Fruit fly (Drosophila melanogaster) whole organism, embryonic: ENCODE data around the gene Orp8.

Experiments used
- Awh ChIP-seq: fragments of 200-800 bp; sonication (Bioruptor generic); IDR thresholded peaks from 2 replicates; pipeline ENCODE4, ENCODE4 v1.3.6; 2022; ENCODE audit warnings: missing biosample characterization, missing genetic modification characterization
- Bdp1 ChIP-seq: fragments of 200-800 bp; sonication (Bioruptor generic); optimal IDR thresholded peaks from 3 replicates; lab custom pipeline; 2016; ENCODE audit warnings: missing biosample characterization, missing genetic modification characterization
- CG10565 ChIP-seq: fragments of 200-800 bp; sonication (Bioruptor generic); optimal IDR thresholded peaks from 3 replicates; lab custom pipeline; 2016; ENCODE audit warnings: missing biosample characterization, mild to moderate bottlenecking, missing genetic modification characterization
- CG10959 ChIP-seq: fragments of 200-800 bp; sonication (Bioruptor generic); IDR thresholded peaks from 2 replicates; pipeline ENCODE4 v1.3.6; 2022; ENCODE audit warnings: missing biosample characterization, missing genetic modification characterization
- CG11085 ChIP-seq: fragments of 200-800 bp; sonication (Bioruptor generic); IDR thresholded peaks from 2 replicates; pipeline ENCODE4 v1.3.6; 2022; ENCODE audit warnings: missing biosample characterization, missing genetic modification characterization
- CG11456 ChIP-seq: fragments of 200-800 bp; sonication (Bioruptor generic); IDR thresholded peaks from 3 replicates; pipeline ENCODE4 v1.3.6; 2022; ENCODE audit warnings: missing biosample characterization, missing genetic modification characterization
- CG11695 ChIP-seq: fragments of 200-800 bp; sonication (Bioruptor generic); IDR thresholded peaks from 3 replicates; pipeline ENCODE4 v1.3.6; 2022; ENCODE audit warnings: missing biosample characterization, missing genetic modification characterization
- CG13775 ChIP-seq: fragments of 200-800 bp; sonication (Bioruptor generic); optimal IDR thresholded peaks from 3 replicates; lab custom pipeline; 2017; ENCODE audit warnings: missing biosample characterization, mild to moderate bottlenecking, missing genetic modification characterization
- CG14050 ChIP-seq: fragments of 200-800 bp; sonication (Bioruptor generic); IDR thresholded peaks from 3 replicates; pipeline ENCODE4 v1.3.6; 2022; ENCODE audit warnings: missing biosample characterization, missing genetic modification characterization
- CG14965 ChIP-seq: fragments of 200-800 bp; sonication (Bioruptor generic); optimal IDR thresholded peaks from 2 replicates; lab custom pipeline; 2016; ENCODE audit warnings: missing biosample characterization, missing genetic modification characterization, borderline replicate concordance
- CG15479 ChIP-seq: fragments of 200-800 bp; sonication (Bioruptor generic); optimal IDR thresholded peaks from 3 replicates; lab custom pipeline; 2019; ENCODE audit warnings: missing biosample characterization, mild to moderate bottlenecking, missing genetic modification characterization, moderate library complexity
- CG18011 ChIP-seq: fragments of 200-800 bp; sonication (Bioruptor generic); optimal IDR thresholded peaks from 2 replicates; lab custom pipeline; 2017; ENCODE audit warnings: missing biosample characterization, missing genetic modification characterization, mild to moderate bottlenecking, moderate library complexity, missing genotype
- CG1832 ChIP-seq: fragments of 200-800 bp; sonication (Bioruptor generic); optimal IDR thresholded peaks from 2 replicates; lab custom pipeline; 2017; ENCODE audit warnings: missing biosample characterization, mild to moderate bottlenecking, missing genetic modification characterization, inconsistent platforms
- CG4820 ChIP-seq: fragments of 200-800 bp; sonication (Bioruptor generic); optimal IDR thresholded peaks from 3 replicates; lab custom pipeline; 2016; ENCODE audit warnings: missing biosample characterization, missing genetic modification characterization
- CG6175 ChIP-seq: fragments of 200-800 bp; sonication (Bioruptor generic); IDR thresholded peaks from 3 replicates; pipeline ENCODE4 v1.3.6; 2022; ENCODE audit warnings: missing biosample characterization, missing genetic modification characterization
- CG6254 ChIP-seq: fragments of 200-800 bp; sonication (Bioruptor generic); optimal IDR thresholded peaks from 3 replicates; lab custom pipeline; 2017; ENCODE audit warnings: mild to moderate bottlenecking, missing biosample characterization, missing genetic modification reagents, missing genetic modification characterization
- CG6813 ChIP-seq: fragments of 200-800 bp; sonication (Bioruptor generic); optimal IDR thresholded peaks from 2 replicates; lab custom pipeline; 2017; ENCODE audit warnings: missing biosample characterization, missing genetic modification characterization, mild to moderate bottlenecking, moderate library complexity, missing genetic modification reagents
- CG7372 ChIP-seq: fragments of 200-800 bp; sonication (Bioruptor generic); IDR thresholded peaks from 2 replicates; pipeline ENCODE4 v1.3.6; 2022; ENCODE audit warnings: missing biosample characterization, missing genetic modification characterization
- CG8281 ChIP-seq: fragments of 200-800 bp; sonication (Bioruptor generic); optimal IDR thresholded peaks from 2 replicates; lab custom pipeline; 2018; ENCODE audit warnings: missing biosample characterization, mild to moderate bottlenecking, missing genetic modification characterization, moderate library complexity
- CG9797 ChIP-seq: fragments of 200-800 bp; sonication (Bioruptor generic); optimal IDR thresholded peaks from 3 replicates; lab custom pipeline; 2018; ENCODE audit warnings: missing biosample characterization, mild to moderate bottlenecking, missing genetic modification characterization
- CkIIα-i1 ChIP-seq: fragments of 200-800 bp; sonication (Bioruptor generic); IDR thresholded peaks from 2 replicates; pipeline ENCODE4 v1.3.6; 2022; ENCODE audit warnings: missing biosample characterization, missing genetic modification characterization
- D19A ChIP-seq: fragments of 200-800 bp; optimal IDR thresholded peaks from 3 replicates; lab custom pipeline; 2019; ENCODE audit warnings: missing biosample characterization, mild to moderate bottlenecking, missing genetic modification characterization, moderate library complexity
- Dp ChIP-seq: fragments of 200-800 bp; sonication (Bioruptor generic); optimal IDR thresholded peaks from 2 replicates; lab custom pipeline; 2018; ENCODE audit warnings: missing biosample characterization, mild to moderate bottlenecking, missing genetic modification characterization, moderate library complexity
- Dref ChIP-seq: fragments of 200-800 bp; sonication (Bioruptor generic); IDR thresholded peaks from 2 replicates; pipeline ENCODE4 v1.3.6; 2022; ENCODE audit warnings: missing biosample characterization, missing genetic modification characterization
- Drgx ChIP-seq: fragments of 200-800 bp; sonication (Bioruptor generic); IDR thresholded peaks from 2 replicates; pipeline ENCODE4 v1.3.6; 2022; ENCODE audit warnings: missing biosample characterization, missing genetic modification characterization
- Ets65A ChIP-seq: fragments of 200-800 bp; sonication (Bioruptor generic); peaks from one replicate; lab custom pipeline; 2016; ENCODE audit warnings: missing biosample characterization, missing genetic modification characterization
- H2.0 ChIP-seq: fragments of 200-800 bp; sonication (Bioruptor generic); IDR thresholded peaks from 2 replicates; pipeline ENCODE4 v1.3.6; 2022; ENCODE audit warnings: missing biosample characterization, missing genetic modification characterization
- Mes4 ChIP-seq: fragments of 200-800 bp; sonication (Bioruptor generic); optimal IDR thresholded peaks from 2 replicates; lab custom pipeline; 2016; ENCODE audit warnings: missing biosample characterization, missing genetic modification characterization
- Neu2 ChIP-seq: fragments of 200-800 bp; sonication (Bioruptor generic); optimal IDR thresholded peaks from 3 replicates; lab custom pipeline; 2016; ENCODE audit warnings: missing biosample characterization, missing genetic modification characterization, borderline replicate concordance
- az2 ChIP-seq: fragments of 200-800 bp; sonication (Bioruptor generic); optimal IDR thresholded peaks from 3 replicates; lab custom pipeline; 2016; ENCODE audit warnings: missing biosample characterization, missing genetic modification characterization
- cg ChIP-seq: fragments of 200-800 bp; sonication (Bioruptor generic); optimal IDR thresholded peaks from 3 replicates; lab custom pipeline; 2019; ENCODE audit warnings: missing biosample characterization, mild to moderate bottlenecking, missing genetic modification characterization, moderate library complexity
- crol ChIP-seq: fragments of 200-800 bp; sonication (Bioruptor generic); IDR thresholded peaks from 2 replicates; pipeline ENCODE4 v1.3.6; 2022; ENCODE audit warnings: missing biosample characterization, missing genetic modification characterization
- dati ChIP-seq: fragments of 200-800 bp; sonication (Bioruptor generic); IDR thresholded peaks from 2 replicates; pipeline ENCODE4 v1.3.6; 2022; ENCODE audit warnings: missing biosample characterization, missing genetic modification characterization
- disco-r ChIP-seq: fragments of 200-800 bp; sonication (Bioruptor generic); optimal IDR thresholded peaks from 2 replicates; lab custom pipeline; 2016; ENCODE audit warnings: missing biosample characterization, missing genetic modification characterization
- fu2 ChIP-seq: fragments of 200-800 bp; sonication (Bioruptor generic); optimal IDR thresholded peaks from 2 replicates; lab custom pipeline; 2016; ENCODE audit warnings: missing biosample characterization, missing genetic modification characterization
- gsb-n ChIP-seq: fragments of 200-800 bp; sonication (Bioruptor generic); optimal IDR thresholded peaks from 3 replicates; lab custom pipeline; 2018; ENCODE audit warnings: missing biosample characterization, mild to moderate bottlenecking, missing genetic modification characterization
- hbn ChIP-seq: fragments of 200-800 bp; sonication (Bioruptor generic); IDR thresholded peaks from 2 replicates; pipeline ENCODE4 v1.3.6; 2022; ENCODE audit warnings: missing biosample characterization, missing genetic modification characterization; ENCODE audit not compliant: partially characterized antibody
- hkb ChIP-seq, 2 experiments: fragments of 200-800 bp in 1 of 2; fragments of >200 bp in 1 of 2; sonication (Bioruptor generic) in 1 of 2; IDR thresholded peaks in 1 of 2; optimal IDR thresholded peaks in 1 of 2; 2 replicates each; pipeline versions ENCODE4 v1.3.6 to Lab custom; 2017 to 2022; ENCODE audit warnings: missing biosample characterization in 1 of 2, missing genetic modification characterization in 1 of 2
- kay ChIP-seq: fragments of 200-800 bp; sonication (Bioruptor generic); optimal IDR thresholded peaks from 2 replicates; lab custom pipeline; 2016; ENCODE audit warnings: missing biosample characterization, missing genetic modification characterization
- kni ChIP-seq: fragments of 200-800 bp; sonication (Bioruptor generic); optimal IDR thresholded peaks from 3 replicates; lab custom pipeline; 2017; ENCODE audit warnings: mild to moderate bottlenecking, missing biosample characterization, missing genetic modification reagents, missing genetic modification characterization
- lola ChIP-seq, 3 experiments: fragments of >200 bp in 2 of 3; fragments of 200-800 bp in 1 of 3; sonication (Bioruptor generic) in 1 of 3; optimal IDR thresholded peaks; 2 replicates each; lab custom pipeline; 2017 to 2019; ENCODE audit warnings: missing biosample characterization in 3 of 3, missing genetic modification characterization in 3 of 3, mild to moderate bottlenecking in 1 of 3, moderate library complexity in 1 of 3
- pan ChIP-seq, 4 experiments: fragments of >200 bp in 3 of 4; fragments of 200-800 bp in 1 of 4; sonication (Bioruptor generic) in 1 of 4; optimal IDR thresholded peaks in 3 of 4; IDR thresholded peaks in 1 of 4; 2 replicates each; pipeline versions ENCODE4 v1.3.6 to Lab custom; 2017 to 2022; ENCODE audit warnings: missing biosample characterization in 2 of 4, missing genetic modification characterization in 2 of 4, mixed read lengths in 1 of 4
- sd ChIP-seq: fragments of 200-800 bp; sonication (Bioruptor generic); optimal IDR thresholded peaks from 3 replicates; lab custom pipeline; 2018; ENCODE audit warnings: missing biosample characterization, mild to moderate bottlenecking, missing genetic modification characterization, moderate library complexity
- sqz ChIP-seq: fragments of 200-800 bp; sonication (Bioruptor generic); optimal IDR thresholded peaks from 3 replicates; lab custom pipeline; 2018; ENCODE audit warnings: missing biosample characterization, mild to moderate bottlenecking, missing genetic modification characterization
- sr ChIP-seq: fragments of 200-800 bp; sonication (Bioruptor generic); IDR thresholded peaks from 3 replicates; pipeline ENCODE4 v1.3.6; 2022; ENCODE audit warnings: missing biosample characterization, missing genetic modification characterization
- tgo ChIP-seq: fragments of 200-800 bp; sonication (Bioruptor generic); IDR thresholded peaks from 3 replicates; pipeline ENCODE4 v1.3.6; 2022; ENCODE audit warnings: missing biosample characterization, missing genetic modification characterization
- tup ChIP-seq: fragments of 200-800 bp; sonication (Bioruptor generic); optimal IDR thresholded peaks from 2 replicates; lab custom pipeline; 2016; ENCODE audit warnings: missing biosample characterization, mild to moderate bottlenecking, missing genetic modification characterization, moderate library complexity
- zen2 ChIP-seq: fragments of 200-800 bp; sonication (Bioruptor generic); IDR thresholded peaks from 3 replicates; pipeline ENCODE4 v1.3.6; 2022; ENCODE audit warnings: missing biosample characterization, missing genetic modification characterization; ENCODE audit not compliant: partially characterized antibody

Orp8 gene

DNA sequence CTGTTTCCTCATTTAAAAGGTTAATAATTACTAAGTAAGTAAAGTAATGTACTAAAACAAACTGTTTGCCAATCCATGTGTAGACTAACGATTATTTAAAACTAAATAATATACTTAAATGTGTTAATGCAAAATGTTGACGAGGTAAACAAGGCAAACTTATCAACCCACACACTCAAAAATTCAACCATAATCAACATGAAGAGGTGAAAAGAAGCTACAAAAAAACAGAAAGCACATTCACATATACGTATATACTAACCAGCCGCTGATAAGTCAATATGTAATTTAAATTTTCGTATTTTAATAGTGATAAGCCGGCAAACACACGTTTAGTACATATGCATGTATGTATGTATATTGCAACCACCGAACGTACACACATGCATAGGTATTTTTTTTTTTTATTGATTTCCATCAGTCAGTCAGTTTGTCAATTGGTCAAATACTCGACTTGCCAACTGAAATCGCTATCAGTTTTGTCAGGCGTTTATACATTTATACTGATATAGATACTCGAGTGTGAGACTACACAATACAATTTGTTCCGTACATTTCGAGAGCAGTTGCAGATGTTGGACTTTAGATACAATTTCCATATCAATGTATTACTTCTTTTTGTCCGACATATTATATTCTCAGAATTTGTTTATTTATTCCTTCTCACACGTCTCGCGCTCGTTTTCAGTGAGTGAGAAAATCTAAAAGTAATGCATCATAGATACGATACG lies 49.5 kb upstream of the Orp8 start (continued):
- peak; percentile 22 for TF ChIP-seq az2
- peak; percentile 35 for TF ChIP-seq CG6813 (GFP tag; lab: Kevin White, UChicago)
- TF ChIP-seq hbn: no peak
- no peak for TF ChIP-seq zen2 (GFP tag; lab: Robert Waterston, UW)
- peak; percentile 52; the same call in 1 of the 3 replicates for TF ChIP-seq CG11695
- no peak for TF ChIP-seq kni (GFP tag; lab: Kevin White, UChicago)
- no peak for TF ChIP-seq D19A (tag; lab: Kevin White, UChicago)
- TF ChIP-seq CG11456 (GFP tag; lab: Robert Waterston, UW): no peak
- no peak for TF ChIP-seq hkb (optimal IDR thresholded peaks at IDR 0.05; lab: Kevin White, UChicago)
- peak; percentile 30 for TF ChIP-seq hkb (GFP tag; IDR thresholded peaks at IDR 0.05; lab: Robert Waterston, UW)
- no peak for TF ChIP-seq Dref (GFP tag; lab: Robert Waterston, UW)
- TF ChIP-seq tup (GFP tag; lab: Kevin White, UChicago): no peak
- no peak for TF ChIP-seq Dp
- TF ChIP-seq Awh (GFP tag; lab: Robert Waterston, UW): no peak; the same call in 1 of the 2 replicates
- TF ChIP-seq CG6175 (GFP tag; lab: Robert Waterston, UW): no peak
- TF ChIP-seq sr (GFP tag; lab: Robert Waterston, UW): no peak
- TF ChIP-seq CG15479 (GFP tag; lab: Kevin White, UChicago): no peak
- TF ChIP-seq CG13775 (GFP tag; lab: Kevin White, UChicago): no peak
- TF ChIP-seq Neu2 (GFP tag; lab: Kevin White, UChicago): no peak
- no peak for TF ChIP-seq Mes4 (GFP tag; lab: Kevin White, UChicago)
- peak; percentile 45 for TF ChIP-seq gsb-n (tag; lab: Kevin White, UChicago)
- no peak for TF ChIP-seq fu2 (GFP tag; lab: Kevin White, UChicago)
- peak; percentile 6 for TF ChIP-seq CG6254 (GFP tag; lab: Kevin White, UChicago)
- TF ChIP-seq sd (tag; lab: Kevin White, UChicago): no peak
- no peak for TF ChIP-seq Ets65A (GFP tag; lab: Kevin White, UChicago)
- TF ChIP-seq CG10959: no peak
- TF ChIP-seq CG10565 (GFP tag; lab: Kevin White, UChicago): no peak
- no peak; the same call in 2 of the 3 replicates for TF ChIP-seq CG14050 (GFP tag; lab: Robert Waterston, UW)
- peak; percentile 53 for TF ChIP-seq cg
- peak; percentile 100 for TF ChIP-seq CG8281
- no peak for TF ChIP-seq disco-r (GFP tag; lab: Kevin White, UChicago)
- TF ChIP-seq H2.0 (GFP tag; lab: Robert Waterston, UW): peak; percentile 37; the same call in 1 of the 2 replicates
- TF ChIP-seq dati (GFP tag; lab: Robert Waterston, UW): no peak
- no peak for TF ChIP-seq Bdp1 (GFP tag; lab: Kevin White, UChicago)
- no peak for TF ChIP-seq tgo
- TF ChIP-seq crol (GFP tag; lab: Robert Waterston, UW): peak; percentile 27; the same call in 1 of the 2 replicates
- no peak for TF ChIP-seq pan (optimal IDR thresholded peaks at IDR 0.05; lab: Kevin White, UChicago)
- TF ChIP-seq pan (GFP tag; optimal IDR thresholded peaks at IDR 0.05 in 1 of 2, IDR thresholded peaks at IDR 0.05 in 1 of 2): peak in 1 of 2 experiments; percentile 68
- no peak for TF ChIP-seq CG11085 (GFP tag; lab: Robert Waterston, UW)
- peak; percentile 85 for TF ChIP-seq sqz (GFP tag; lab: Kevin White, UChicago)
- peak in 1 of 3 experiments; percentile 32 for TF ChIP-seq lola (GFP tag; optimal IDR thresholded peaks at IDR 0.05; lab: Kevin White, UChicago)
- TF ChIP-seq CG1832: no peak
- no peak for TF ChIP-seq CG9797 (GFP tag; lab: Kevin White, UChicago)
- TF ChIP-seq CkIIα-i1 (GFP tag; lab: Robert Waterston, UW): no peak
- no peak for TF ChIP-seq CG18011 (GFP tag; lab: Kevin White, UChicago)
- no peak for TF ChIP-seq kay (GFP tag; lab: Kevin White, UChicago)
- TF ChIP-seq CG4820 (GFP tag; lab: Kevin White, UChicago): no peak
- TF ChIP-seq CG7372: no peak
- no peak for TF ChIP-seq CG14965 (GFP tag; lab: Kevin White, UChicago)
- TF ChIP-seq Drgx: no peak
